Fruit fly (Drosophila melanogaster) whole organism, embryonic: ENCODE results near the gene CG14142.

Experiments
- Antp ChIP-seq: fragments of 200-800 bp; sonication (Bioruptor generic); optimal IDR thresholded peaks from 3 replicates; lab custom pipeline; 2016; ENCODE audit warnings: missing biosample characterization, missing genetic modification characterization
- CG10274 ChIP-seq: fragments of 200-800 bp; sonication (Bioruptor generic); optimal IDR thresholded peaks from 3 replicates; lab custom pipeline; 2017; ENCODE audit warnings: missing biosample characterization, mild to moderate bottlenecking, missing genetic modification characterization
- CG10654 ChIP-seq: fragments of 200-800 bp; sonication (Bioruptor generic); optimal IDR thresholded peaks from 2 replicates; lab custom pipeline; 2016; ENCODE audit warnings: missing biosample characterization, missing genetic modification characterization
- CG12155 ChIP-seq: fragments of 200-800 bp; sonication (Bioruptor generic); optimal IDR thresholded peaks from 3 replicates; lab custom pipeline; 2016; ENCODE audit warnings: missing biosample characterization, missing genetic modification characterization
- CG12769 ChIP-seq: fragments of 200-800 bp; sonication (Bioruptor generic); optimal IDR thresholded peaks from 2 replicates; lab custom pipeline; 2019; ENCODE audit warnings: missing biosample characterization, mild to moderate bottlenecking, missing genetic modification characterization, moderate library complexity
- CG1529 ChIP-seq: fragments of 200-800 bp; sonication (Bioruptor generic); optimal IDR thresholded peaks from 3 replicates; lab custom pipeline; 2018; ENCODE audit warnings: missing biosample characterization, missing genetic modification characterization
- CG15479 ChIP-seq: fragments of 200-800 bp; sonication (Bioruptor generic); optimal IDR thresholded peaks from 3 replicates; lab custom pipeline; 2019; ENCODE audit warnings: missing biosample characterization, mild to moderate bottlenecking, missing genetic modification characterization, moderate library complexity
- CG16815 ChIP-seq: fragments of 200-800 bp; sonication (Bioruptor generic); optimal IDR thresholded peaks from 3 replicates; lab custom pipeline; 2017; ENCODE audit warnings: missing biosample characterization, mild to moderate bottlenecking, missing genetic modification characterization
- CG17912 ChIP-seq: fragments of 200-800 bp; sonication (Bioruptor generic); optimal IDR thresholded peaks from 2 replicates; lab custom pipeline; 2018; ENCODE audit warnings: missing biosample characterization, mild to moderate bottlenecking, missing genetic modification characterization
- CG1792 ChIP-seq: fragments of 200-800 bp; sonication (Bioruptor generic); optimal IDR thresholded peaks from 2 replicates; lab custom pipeline; 2016; ENCODE audit warnings: missing biosample characterization, missing genetic modification characterization
- CG1832 ChIP-seq: fragments of 200-800 bp; sonication (Bioruptor generic); optimal IDR thresholded peaks from 2 replicates; lab custom pipeline; 2017; ENCODE audit warnings: missing biosample characterization, mild to moderate bottlenecking, missing genetic modification characterization, inconsistent platforms
- CG18599 ChIP-seq: fragments of 200-800 bp; sonication (Bioruptor generic); optimal IDR thresholded peaks from 3 replicates; lab custom pipeline; 2017; ENCODE audit warnings: missing biosample characterization, missing genetic modification characterization, mild to moderate bottlenecking, moderate library complexity, missing genetic modification reagents
- CG18764 ChIP-seq: fragments of 200-800 bp; sonication (Bioruptor generic); optimal IDR thresholded peaks from 3 replicates; lab custom pipeline; 2016; ENCODE audit warnings: missing biosample characterization, missing genetic modification characterization
- CG2875 ChIP-seq: fragments of 200-800 bp; sonication (Bioruptor generic); optimal IDR thresholded peaks from 2 replicates; lab custom pipeline; 2017; ENCODE audit warnings: missing biosample characterization, mild to moderate bottlenecking, missing genetic modification characterization, missing genetic modification reagents
- CG30431 ChIP-seq: fragments of 200-800 bp; sonication (Bioruptor generic); optimal IDR thresholded peaks from 2 replicates; lab custom pipeline; 2017; ENCODE audit warnings: missing biosample characterization, missing genetic modification characterization
- CG3065 ChIP-seq: fragments of 200-800 bp; sonication (Bioruptor generic); optimal IDR thresholded peaks from 2 replicates; lab custom pipeline; 2016; ENCODE audit warnings: missing biosample characterization, missing genetic modification characterization
- CG31441 ChIP-seq: fragments of 200-800 bp; sonication (Bioruptor generic); IDR thresholded peaks from 2 replicates; pipeline ENCODE4 v1.3.6; 2022; ENCODE audit warnings: missing biosample characterization, missing genetic modification characterization
- CG4424 ChIP-seq: fragments of 200-800 bp; sonication (Bioruptor generic); optimal IDR thresholded peaks from 3 replicates; lab custom pipeline; 2016; ENCODE audit warnings: missing biosample characterization, missing genetic modification characterization
- CG5245 ChIP-seq: fragments of 200-800 bp; sonication (Bioruptor generic); optimal IDR thresholded peaks from 3 replicates; lab custom pipeline; 2016; ENCODE audit warnings: missing biosample characterization, missing genetic modification characterization
- CG8944 ChIP-seq: fragments of 200-800 bp; sonication (Bioruptor generic); optimal IDR thresholded peaks from 3 replicates; lab custom pipeline; 2016; ENCODE audit warnings: missing biosample characterization, missing genetic modification characterization
- CG9932 ChIP-seq: fragments of 200-800 bp; sonication (Bioruptor generic); IDR thresholded peaks from 2 replicates; pipeline ENCODE4 v1.3.6; 2022; ENCODE audit warnings: missing biosample characterization, missing genetic modification characterization
- CTCF ChIP-seq: fragments of 200-800 bp; sonication (Bioruptor generic); optimal IDR thresholded peaks from 2 replicates; lab custom pipeline; 2017; ENCODE audit warnings: missing biosample characterization, mild to moderate bottlenecking, missing genetic modification characterization, moderate library complexity
- CrebB ChIP-seq: fragments of 200-800 bp; sonication (Bioruptor generic); optimal IDR thresholded peaks from 3 replicates; lab custom pipeline; 2018; ENCODE audit warnings: missing biosample characterization, mild to moderate bottlenecking, missing genetic modification characterization
- Dfd ChIP-seq, 2 experiments: fragments of >200 bp; optimal IDR thresholded peaks; 2 replicates each; lab custom pipeline; 2017; ENCODE audit warnings: missing biosample characterization in 2 of 2, missing genetic modification characterization in 2 of 2
- Doc3 ChIP-seq: fragments of 200-800 bp; sonication (Bioruptor generic); IDR thresholded peaks from 3 replicates; pipeline ENCODE4 v1.3.6; 2022; ENCODE audit warnings: missing biosample characterization, missing genetic modification characterization; ENCODE audit not compliant: partially characterized antibody
- Dp ChIP-seq: fragments of 200-800 bp; sonication (Bioruptor generic); optimal IDR thresholded peaks from 2 replicates; lab custom pipeline; 2018; ENCODE audit warnings: missing biosample characterization, mild to moderate bottlenecking, missing genetic modification characterization, moderate library complexity
- Elba2 ChIP-seq: fragments of 200-800 bp; sonication (Bioruptor generic); optimal IDR thresholded peaks from 3 replicates; lab custom pipeline; 2016; ENCODE audit warnings: missing biosample characterization, missing genetic modification characterization
- Fer2 ChIP-seq: fragments of 200-800 bp; sonication (Bioruptor generic); optimal IDR thresholded peaks from 2 replicates; lab custom pipeline; 2018; ENCODE audit warnings: missing biosample characterization, mild to moderate bottlenecking, missing genetic modification characterization, moderate library complexity
- Fer3 ChIP-seq: fragments of 200-800 bp; sonication (Bioruptor generic); optimal IDR thresholded peaks from 2 replicates; lab custom pipeline; 2018; ENCODE audit warnings: missing biosample characterization, mild to moderate bottlenecking, missing genetic modification characterization, moderate library complexity
- HLHmδ ChIP-seq: fragments of 200-800 bp; sonication (Bioruptor generic); optimal IDR thresholded peaks from 2 replicates; lab custom pipeline; 2018; ENCODE audit warnings: missing biosample characterization, mild to moderate bottlenecking, missing genetic modification characterization, moderate library complexity
- HmgZ ChIP-seq: fragments of 200-800 bp; sonication (Bioruptor generic); optimal IDR thresholded peaks from 2 replicates; lab custom pipeline; 2018; ENCODE audit warnings: missing biosample characterization, mild to moderate bottlenecking, missing genetic modification characterization
- Hmx ChIP-seq: fragments of 200-800 bp; sonication (Bioruptor generic); optimal IDR thresholded peaks from 2 replicates; lab custom pipeline; 2016; ENCODE audit warnings: missing biosample characterization, missing genetic modification characterization
- Trl ChIP-seq, 3 experiments: fragments of >200 bp in 2 of 3; fragments of 200-800 bp in 1 of 3; sonication (Bioruptor generic) in 1 of 3; optimal IDR thresholded peaks; 2 replicates in 1 of 3; 3 replicates in 2 of 3; lab custom pipeline; 2016 to 2017; ENCODE audit warnings: missing biosample characterization in 1 of 3, missing genetic modification characterization in 1 of 3
- al ChIP-seq: fragments of 200-800 bp; sonication (Bioruptor generic); IDR thresholded peaks from 2 replicates; pipeline ENCODE4 v1.3.6; 2022; ENCODE audit warnings: missing biosample characterization, missing genetic modification characterization
- ase ChIP-seq: fragments of 200-800 bp; sonication (Bioruptor generic); IDR thresholded peaks from 3 replicates; pipeline ENCODE4 v1.3.6; 2022; ENCODE audit warnings: missing biosample characterization, missing genetic modification characterization
- bigmax ChIP-seq: fragments of 200-800 bp; sonication (Bioruptor generic); optimal IDR thresholded peaks from 2 replicates; lab custom pipeline; 2018; ENCODE audit warnings: missing biosample characterization, mild to moderate bottlenecking, missing genetic modification characterization
- corto ChIP-seq: fragments of 200-800 bp; sonication (Bioruptor generic); optimal IDR thresholded peaks from 2 replicates; lab custom pipeline; 2016; ENCODE audit warnings: missing biosample characterization, mild to moderate bottlenecking, missing genetic modification characterization, moderate library complexity
- gem ChIP-seq: fragments of 200-800 bp; sonication (Bioruptor generic); optimal IDR thresholded peaks from 2 replicates; lab custom pipeline; 2019; ENCODE audit warnings: missing biosample characterization, mild to moderate bottlenecking, missing genetic modification characterization, moderate library complexity
- gsb ChIP-seq: fragments of 200-800 bp; sonication (Bioruptor generic); IDR thresholded peaks from 2 replicates; pipeline ENCODE4 v1.3.6; 2022; ENCODE audit warnings: missing biosample characterization, missing genetic modification characterization
- klu ChIP-seq: fragments of 200-800 bp; sonication (Bioruptor generic); IDR thresholded peaks from 2 replicates; pipeline ENCODE4 v1.3.6; 2022; ENCODE audit warnings: missing biosample characterization, missing genetic modification characterization
- lab ChIP-seq: fragments of 200-800 bp; sonication (Bioruptor generic); optimal IDR thresholded peaks from 3 replicates; lab custom pipeline; 2017; ENCODE audit warnings: missing biosample characterization, missing genetic modification characterization, mild to moderate bottlenecking, moderate library complexity, missing genetic modification reagents
- lola ChIP-seq, 3 experiments: fragments of >200 bp in 2 of 3; fragments of 200-800 bp in 1 of 3; sonication (Bioruptor generic) in 1 of 3; optimal IDR thresholded peaks; 2 replicates each; lab custom pipeline; 2017 to 2019; ENCODE audit warnings: missing biosample characterization in 3 of 3, missing genetic modification characterization in 3 of 3, mild to moderate bottlenecking in 1 of 3, moderate library complexity in 1 of 3
- mirr ChIP-seq: fragments of 200-800 bp; sonication (Bioruptor generic); optimal IDR thresholded peaks from 3 replicates; lab custom pipeline; 2018; ENCODE audit warnings: missing biosample characterization, mild to moderate bottlenecking, missing genetic modification characterization
- pb ChIP-seq: fragments of 200-800 bp; sonication (Bioruptor generic); optimal IDR thresholded peaks from 3 replicates; lab custom pipeline; 2016; ENCODE audit warnings: missing biosample characterization, missing genetic modification characterization
- pum ChIP-seq: fragments of 200-800 bp; sonication (Bioruptor generic); optimal IDR thresholded peaks from 2 replicates; lab custom pipeline; 2016; ENCODE audit warnings: missing biosample characterization, missing genetic modification characterization
- ro ChIP-seq: fragments of 200-800 bp; sonication (Bioruptor generic); IDR thresholded peaks from 2 replicates; pipeline ENCODE4 v1.3.6; 2022; ENCODE audit warnings: missing biosample characterization, missing genetic modification characterization
- scrt ChIP-seq: fragments of 200-800 bp; sonication (Bioruptor generic); optimal IDR thresholded peaks from 2 replicates; lab custom pipeline; 2018; ENCODE audit warnings: missing biosample characterization, mild to moderate bottlenecking, missing genetic modification characterization, moderate library complexity
- sens-2 ChIP-seq: fragments of 200-800 bp; sonication (Bioruptor generic); IDR thresholded peaks from 2 replicates; pipeline ENCODE4 v1.3.6; 2022; ENCODE audit warnings: missing biosample characterization, missing genetic modification characterization
- sna ChIP-seq: fragments of 200-800 bp; sonication (Bioruptor generic); IDR thresholded peaks from 2 replicates; pipeline ENCODE4 v1.3.6; 2022; ENCODE audit warnings: missing biosample characterization, missing genetic modification characterization; ENCODE audit not compliant: partially characterized antibody
- sug ChIP-seq: fragments of 200-800 bp; optimal IDR thresholded peaks from 2 replicates; lab custom pipeline; 2019; ENCODE audit warnings: missing biosample characterization, mild to moderate bottlenecking, missing genetic modification characterization, moderate library complexity
- tap ChIP-seq: fragments of 200-800 bp; optimal IDR thresholded peaks from 3 replicates; lab custom pipeline; 2019; ENCODE audit warnings: missing biosample characterization, mild to moderate bottlenecking, missing genetic modification characterization, moderate library complexity

Gene CG14142

DNA sequence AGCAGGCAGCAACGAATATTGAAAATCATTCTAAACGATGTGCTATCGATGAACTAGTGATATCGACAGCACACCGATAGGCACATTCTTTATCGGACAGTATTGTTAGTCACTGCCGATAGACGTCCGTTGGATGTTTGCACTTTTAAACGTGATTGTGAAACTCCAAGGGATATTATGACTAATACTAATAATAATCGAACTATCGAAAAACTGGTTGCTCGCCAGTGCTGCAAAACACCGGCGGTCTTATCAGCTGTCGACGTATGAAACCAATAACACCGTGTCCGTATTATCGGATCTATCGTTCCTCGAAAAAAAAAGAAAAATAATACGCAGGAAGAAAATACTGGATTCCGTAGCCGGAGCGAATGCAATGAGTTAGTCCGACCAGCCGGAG, 37.2 kb downstream of the CG14142 start, which contains the start of the genes Ube3a and CG7600 (continued):
- TF ChIP-seq HLHmδ: no peak
- TF ChIP-seq al: no peak
- TF ChIP-seq lab: peak; percentile 65
- peak; percentile 15 for TF ChIP-seq tap (tag; lab: Kevin White, UChicago)
- TF ChIP-seq Trl (optimal IDR thresholded peaks at IDR 0.05; lab: Kevin White, UChicago): no peak
- peak; percentile 51 for TF ChIP-seq Trl (GFP tag; optimal IDR thresholded peaks at IDR 0.05; lab: Kevin White, UChicago)
- TF ChIP-seq sna (GFP tag; lab: Robert Waterston, UW): peak; percentile 100
- peak; percentile 49; the same call in 1 of the 2 replicates for TF ChIP-seq CG31441 (GFP tag; lab: Robert Waterston, UW)
- peak; percentile 13 for TF ChIP-seq CTCF (GFP tag; lab: Kevin White, UChicago)
- no peak for TF ChIP-seq CG5245 (GFP tag; lab: Kevin White, UChicago)
- TF ChIP-seq Doc3: peak; percentile 99
- TF ChIP-seq CG2875: no peak
- TF ChIP-seq CG17912 (GFP tag; lab: Kevin White, UChicago): peak; percentile 65
- peak; percentile 68 for TF ChIP-seq CG4424
- no peak for TF ChIP-seq bigmax (GFP tag; lab: Kevin White, UChicago)
- peak; percentile 74 for TF ChIP-seq CG12769 (tag; lab: Kevin White, UChicago)
- no peak for TF ChIP-seq CG10654 (GFP tag; lab: Kevin White, UChicago)
- peak; percentile 37 for TF ChIP-seq CG18599
- TF ChIP-seq Antp: peak; percentile 36
- peak; percentile 23 for TF ChIP-seq CG12155 (GFP tag; lab: Kevin White, UChicago)
- TF ChIP-seq HmgZ (tag; lab: Kevin White, UChicago): peak; percentile 94
- TF ChIP-seq ase: no peak; the same call in 2 of the 3 replicates
- TF ChIP-seq sens-2 (GFP tag; lab: Robert Waterston, UW): no peak
- no peak for TF ChIP-seq Dfd (GFP tag; optimal IDR thresholded peaks at IDR 0.05; lab: Kevin White, UChicago)
- TF ChIP-seq CrebB (tag; lab: Kevin White, UChicago): peak; percentile 79
- TF ChIP-seq CG1792: no peak
- peak; percentile 20 for TF ChIP-seq gem (tag; lab: Kevin White, UChicago)
- no peak for TF ChIP-seq CG1832 (GFP tag; lab: Kevin White, UChicago)
- peak; percentile 60 for TF ChIP-seq CG9932
- TF ChIP-seq Dp (GFP tag; lab: Kevin White, UChicago): peak; percentile 68
- TF ChIP-seq CG3065 (GFP tag; lab: Kevin White, UChicago): no peak
- TF ChIP-seq klu: no peak
- TF ChIP-seq lola (GFP tag; optimal IDR thresholded peaks at IDR 0.05; lab: Kevin White, UChicago): peak in 1 of 3 experiments; percentile 22
- TF ChIP-seq Fer2 (tag; lab: Kevin White, UChicago): no peak
- TF ChIP-seq pb (GFP tag; lab: Kevin White, UChicago): peak; percentile 32
- TF ChIP-seq Elba2 (GFP tag; lab: Kevin White, UChicago): peak; percentile 60
- TF ChIP-seq CG8944 (GFP tag; lab: Kevin White, UChicago): no peak
- TF ChIP-seq sug (tag; lab: Kevin White, UChicago): peak; percentile 66
- no peak for TF ChIP-seq ro (GFP tag; lab: Robert Waterston, UW)
- TF ChIP-seq CG16815 (GFP tag; lab: Kevin White, UChicago): no peak
- peak; percentile 86 for TF ChIP-seq mirr (GFP tag; lab: Kevin White, UChicago)
- peak; percentile 26 for TF ChIP-seq Fer3 (tag; lab: Kevin White, UChicago)
- no peak for TF ChIP-seq pum (GFP tag; lab: Kevin White, UChicago)
- TF ChIP-seq scrt (GFP tag; lab: Kevin White, UChicago): peak; percentile 65
- no peak for TF ChIP-seq CG10274 (GFP tag; lab: Kevin White, UChicago)
- TF ChIP-seq Hmx (GFP tag; lab: Kevin White, UChicago): no peak
- no peak for TF ChIP-seq CG30431
- TF ChIP-seq CG15479 (GFP tag; lab: Kevin White, UChicago): no peak
- TF ChIP-seq CG18764 (GFP tag; lab: Kevin White, UChicago): peak; percentile 8
- TF ChIP-seq corto (GFP tag; lab: Kevin White, UChicago): no peak
- no peak for TF ChIP-seq CG1529 (GFP tag; lab: Kevin White, UChicago)
- no peak for TF ChIP-seq gsb (GFP tag; lab: Robert Waterston, UW)
